Fruit fly (Drosophila melanogaster) Kc167 (cell line): ENCODE data around the gene ABCB7.
A peak's percentile ranks its signal among the peaks of the same experiment; 100 is the strongest.

Experiments used
- Myc ChIP-seq: fragments of >200 bp; optimal IDR thresholded peaks from 2 replicates; lab custom pipeline; 2017; ENCODE audit warnings: missing external identifiers
- Sin3A ChIP-seq: fragments of >200 bp; optimal IDR thresholded peaks from 2 replicates; lab custom pipeline; 2018; ENCODE audit warnings: missing external identifiers
- h ChIP-seq: fragments of >200 bp; optimal IDR thresholded peaks from 3 replicates; lab custom pipeline; 2018; ENCODE audit warnings: missing external identifiers
- insv ChIP-seq: fragments of >200 bp; optimal IDR thresholded peaks from 3 replicates; lab custom pipeline; 2018; ENCODE audit warnings: missing external identifiers
- psq ChIP-seq: fragments of >200 bp; optimal IDR thresholded peaks from 2 replicates; lab custom pipeline; 2017; ENCODE audit warnings: missing external identifiers
- ttk ChIP-seq: sonication (Bioruptor generic); optimal IDR thresholded peaks from 2 replicates; lab custom pipeline; 2017; ENCODE audit warnings: missing external identifiers

dm6 chr3L:1667423-1667822 lies 49.2 kb downstream of the ABCB7 start:
- TF ChIP-seq Myc (lab: Kevin White, UChicago) (no peak), h (lab: Kevin White, UChicago) (no peak), insv (no peak), psq (lab: Kevin White, UChicago) (no peak), Sin3A (no peak), ttk (lab: Kevin White, UChicago) (peak; percentile 94)
